Worm (Caenorhabditis elegans) whole organism, L4 larva: ENCODE measurements around the gene T19D12.6.
A peak's percentile ranks its signal among the peaks of the same experiment; 100 is the strongest.

Experiments
- D1046.2 ChIP-seq: fragments of 200-800 bp; sonication (Bioruptor generic); IDR thresholded peaks from 2 replicates; pipeline ENCODE4 v1.3.6; 2022; ENCODE audit warnings: missing genetic modification characterization, missing compliant biosample characterization
- F10B5.3 ChIP-seq: sonication (generic microtip); optimal IDR thresholded peaks from 2 replicates; lab custom pipeline; 2016; ENCODE audit warnings: mild to moderate bottlenecking, missing genetic modification characterization, missing compliant biosample characterization
- F49E8.2 ChIP-seq: sonication (generic microtip); optimal IDR thresholded peaks from 2 replicates; lab custom pipeline; 2016; ENCODE audit warnings: missing compliant biosample characterization, mild to moderate bottlenecking, missing genetic modification characterization, borderline replicate concordance
- R02D3.7 ChIP-seq: fragments of 150-350 bp; sonication (generic microtip); optimal IDR thresholded peaks from 3 replicates; lab custom pipeline; 2014; ENCODE audit warnings: missing biosample characterization, missing genetic modification characterization
- Y48G9A.11 ChIP-seq: fragments of 200-800 bp; sonication (Bioruptor generic); IDR thresholded peaks from 2 replicates; pipeline ENCODE4 v1.3.6; 2022; ENCODE audit warnings: missing genetic modification reagents, missing genetic modification characterization, missing compliant biosample characterization
- Y5F2A.4 ChIP-seq: fragments of 200-800 bp; sonication (Bioruptor generic); optimal IDR thresholded peaks from 2 replicates; lab custom pipeline; 2018; ENCODE audit warnings: mild to moderate bottlenecking, missing genetic modification characterization, missing compliant biosample characterization
- ZK546.5 ChIP-seq, 2 experiments: sonication (generic microtip); optimal IDR thresholded peaks; 2 replicates each; lab custom pipeline; 2017; ENCODE audit warnings: missing biosample characterization in 2 of 2, missing genetic modification characterization in 2 of 2
- arid-1 ChIP-seq: fragments of 200-800 bp; sonication (Bioruptor generic); conservative IDR thresholded peaks from 2 replicates; pipeline ENCODE4 v1.3.6; 2022; ENCODE audit warnings: missing genetic modification reagents, missing genetic modification characterization, missing compliant biosample characterization
- attf-4 ChIP-seq: sonication (generic microtip); optimal IDR thresholded peaks from 3 replicates; lab custom pipeline; 2017; ENCODE audit warnings: missing biosample characterization, missing genetic modification characterization
- ces-1 ChIP-seq: fragments of 150-350 bp; sonication (generic microtip); optimal IDR thresholded peaks from 4 replicates; lab custom pipeline; 2014; ENCODE audit warnings: missing biosample characterization, missing genetic modification reagents, missing genetic modification characterization
- ctbp-1 ChIP-seq: fragments of 200-800 bp; sonication (Bioruptor generic); IDR thresholded peaks from 2 replicates; pipeline ENCODE4 v1.3.6; 2022; ENCODE audit warnings: missing genetic modification reagents, missing genetic modification characterization, missing compliant biosample characterization
- daf-19 ChIP-seq: fragments of 200-800 bp; sonication (Bioruptor generic); conservative IDR thresholded peaks from 2 replicates; pipeline ENCODE4 v1.3.6; 2022; ENCODE audit warnings: missing genetic modification characterization, missing compliant biosample characterization
- dmd-6 ChIP-seq: fragments of 200-800 bp; sonication (Bioruptor generic); IDR thresholded peaks from 2 replicates; pipeline ENCODE4 v1.3.6; 2022; ENCODE audit warnings: missing genetic modification reagents, missing genetic modification characterization, missing compliant biosample characterization
- dmd-9 ChIP-seq: fragments of 200-800 bp; sonication (Bioruptor generic); IDR thresholded peaks from 2 replicates; pipeline ENCODE4 v1.3.6; 2022; ENCODE audit warnings: missing genetic modification reagents, missing genetic modification characterization, missing compliant biosample characterization
- dpl-1 ChIP-seq: fragments of 150-350 bp; optimal IDR thresholded peaks from 2 replicates; lab custom pipeline; 2014; ENCODE audit warnings: missing biosample characterization, missing genetic modification reagents, missing genetic modification characterization
- duxl-1 ChIP-seq: sonication (generic microtip); optimal IDR thresholded peaks from 2 replicates; lab custom pipeline; 2016; ENCODE audit warnings: mild to moderate bottlenecking, missing genetic modification characterization, moderate library complexity, missing compliant biosample characterization; ENCODE audit not compliant: poor library complexity
- dve-1 ChIP-seq: sonication (generic microtip); optimal IDR thresholded peaks from 2 replicates; lab custom pipeline; 2017; ENCODE audit warnings: antibody characterized with exemption, mild to moderate bottlenecking, missing genetic modification characterization, missing compliant biosample characterization; ENCODE audit not compliant: insufficient read depth
- egl-27 ChIP-seq: sonication (generic microtip); optimal IDR thresholded peaks from 3 replicates; lab custom pipeline; 2017; ENCODE audit warnings: missing biosample characterization, missing genetic modification reagents, missing genetic modification characterization
- fos-1 ChIP-seq: fragments of 150-350 bp; optimal IDR thresholded peaks from 2 replicates; lab custom pipeline; 2014; ENCODE audit warnings: missing biosample characterization, missing genetic modification characterization
- gei-8 ChIP-seq: fragments of 200-800 bp; sonication (Bioruptor generic); optimal IDR thresholded peaks from 2 replicates; lab custom pipeline; 2018; ENCODE audit warnings: mild to moderate bottlenecking, missing genetic modification characterization, missing compliant biosample characterization
- hlh-11 ChIP-seq: fragments of 200-800 bp; sonication (Bioruptor generic); optimal IDR thresholded peaks from 2 replicates; lab custom pipeline; 2018; ENCODE audit warnings: mild to moderate bottlenecking, missing genetic modification characterization, missing compliant biosample characterization
- lim-7 ChIP-seq: fragments of 200-800 bp; sonication (Bioruptor generic); IDR thresholded peaks from 2 replicates; pipeline ENCODE4 v1.3.6; 2022; ENCODE audit warnings: missing genetic modification characterization, missing compliant biosample characterization
- lin-1 ChIP-seq: fragments of 200-800 bp; sonication (Bioruptor generic); IDR thresholded peaks from 2 replicates; pipeline ENCODE4 v1.3.6; 2022; ENCODE audit warnings: missing genetic modification reagents, missing genetic modification characterization, missing compliant biosample characterization
- lsy-2 ChIP-seq, 2 experiments: fragments of 150-350 bp in 1 of 2; sonication (generic microtip) in 1 of 2; optimal IDR thresholded peaks; 2 replicates each; lab custom pipeline; 2014 to 2017; ENCODE audit warnings: missing biosample characterization in 2 of 2, missing genetic modification characterization in 2 of 2
- madf-5 ChIP-seq, 2 experiments: fragments of 200-800 bp; sonication (Bioruptor generic); IDR thresholded peaks; 2 replicates each; pipeline ENCODE4 v1.3.6; 2022; ENCODE audit warnings: missing compliant biosample characterization in 2 of 2, missing genetic modification characterization in 2 of 2
- madf-9 ChIP-seq: fragments of 200-800 bp; sonication (Bioruptor generic); conservative IDR thresholded peaks from 2 replicates; pipeline ENCODE4 v1.3.6; 2022; ENCODE audit warnings: missing genetic modification reagents, missing genetic modification characterization, missing compliant biosample characterization
- mep-1 ChIP-seq: fragments of 150-350 bp; sonication (generic microtip); optimal IDR thresholded peaks from 3 replicates; lab custom pipeline; 2014; ENCODE audit warnings: missing biosample characterization, missing genetic modification characterization
- mes-2 ChIP-seq: sonication (generic microtip); optimal IDR thresholded peaks from 2 replicates; lab custom pipeline; 2016; ENCODE audit warnings: missing genotype, mild to moderate bottlenecking, missing genetic modification characterization, missing compliant biosample characterization; ENCODE audit not compliant: poor library complexity, severe bottlenecking
- nhr-237 ChIP-seq: sonication (generic microtip); optimal IDR thresholded peaks from 2 replicates; lab custom pipeline; 2017; ENCODE audit warnings: missing biosample characterization, missing genetic modification characterization
- nhr-28 ChIP-seq: fragments of 150-350 bp; optimal IDR thresholded peaks from 2 replicates; lab custom pipeline; 2014; ENCODE audit warnings: missing biosample characterization, missing genetic modification characterization
- nhr-48 ChIP-seq: sonication (generic microtip); optimal IDR thresholded peaks from 2 replicates; lab custom pipeline; 2016; ENCODE audit warnings: mild to moderate bottlenecking, missing genetic modification characterization, missing compliant biosample characterization
- php-3 ChIP-seq: fragments of 200-800 bp; sonication (Bioruptor generic); IDR thresholded peaks from 2 replicates; pipeline ENCODE4 v1.3.6; 2022; ENCODE audit warnings: missing genetic modification reagents, missing genetic modification characterization, missing compliant biosample characterization
- pqm-1 ChIP-seq: sonication (generic microtip); optimal IDR thresholded peaks from 2 replicates; lab custom pipeline; 2017; ENCODE audit warnings: missing biosample characterization, missing genetic modification characterization
- rbr-2 ChIP-seq: sonication (generic microtip); optimal IDR thresholded peaks from 2 replicates; lab custom pipeline; 2016; ENCODE audit warnings: missing genotype, missing genetic modification characterization, missing compliant biosample characterization
- saeg-2 ChIP-seq: fragments of 200-800 bp; sonication (Bioruptor generic); IDR thresholded peaks from 2 replicates; pipeline ENCODE4 v1.3.6; 2022; ENCODE audit warnings: missing genetic modification reagents, missing genetic modification characterization, missing compliant biosample characterization
- snpc-1.2 ChIP-seq: fragments of 200-800 bp; sonication (Bioruptor generic); IDR thresholded peaks from 2 replicates; pipeline ENCODE4 v1.3.6; 2022; ENCODE audit warnings: missing genetic modification reagents, missing genetic modification characterization, missing compliant biosample characterization
- unc-39 ChIP-seq: sonication (generic microtip); optimal IDR thresholded peaks from 2 replicates; lab custom pipeline; 2017; ENCODE audit warnings: missing biosample characterization, missing genetic modification characterization
- unc-62 ChIP-seq, 3 experiments: fragments of 150-350 bp in 1 of 3; sonication (generic microtip); optimal IDR thresholded peaks in 2 of 3; peaks in 1 of 3; 1 replicate in 1 of 3; 2 replicates in 2 of 3; lab custom pipeline; 2014 to 2017; ENCODE audit warnings: missing biosample characterization in 3 of 3, missing genetic modification characterization in 3 of 3, missing genetic modification reagents in 3 of 3, missing genotype in 1 of 3
- vab-7 ChIP-seq: fragments of 200-800 bp; sonication (Bioruptor generic); IDR thresholded peaks from 2 replicates; pipeline ENCODE4 v1.3.6; 2022; ENCODE audit warnings: missing genetic modification reagents, missing genetic modification characterization, missing compliant biosample characterization
- zip-2 ChIP-seq: fragments of 150-350 bp; optimal IDR thresholded peaks from 2 replicates; lab custom pipeline; 2014; ENCODE audit warnings: missing biosample characterization, missing genetic modification characterization
- ztf-11 ChIP-seq: fragments of 150-350 bp; optimal IDR thresholded peaks from 2 replicates; lab custom pipeline; 2014; ENCODE audit warnings: missing biosample characterization, missing genetic modification characterization

The T19D12.6 gene

DNA sequence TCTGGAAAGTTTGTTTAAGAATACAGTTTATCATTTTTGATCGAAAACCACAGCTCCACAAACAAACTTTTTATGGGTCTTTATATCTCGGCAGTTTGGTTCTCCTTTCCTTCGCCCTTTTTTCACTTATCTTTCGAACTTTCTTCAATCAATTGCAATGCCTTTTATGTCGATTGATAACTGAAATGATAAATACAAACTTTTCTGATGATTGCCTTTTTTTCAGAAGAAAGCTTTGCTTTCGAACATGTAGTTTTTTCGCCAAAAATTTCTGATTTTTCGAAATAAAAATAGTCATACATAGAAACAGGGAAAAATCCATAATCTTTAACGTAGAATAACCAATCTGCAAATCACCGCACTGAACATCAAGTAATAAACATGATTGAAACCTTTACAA is 18.3 kb upstream of the T19D12.6 start, which contains the start of gene T19D12.2 (continued):
- no peak for TF ChIP-seq attf-4 (tag; lab: Kevin White, UChicago)
- peak; percentile 19 for TF ChIP-seq nhr-28 (tag; lab: Kevin White, UChicago)
- TF ChIP-seq dve-1 (tag; lab: Kevin White, UChicago): peak; percentile 33
- peak; percentile 93 for TF ChIP-seq pqm-1 (tag; lab: Kevin White, UChicago)
- TF ChIP-seq zip-2: no peak
- no peak for TF ChIP-seq unc-39 (tag; lab: Kevin White, UChicago)
- TF ChIP-seq R02D3.7 (tag; lab: Kevin White, UChicago): no peak
- TF ChIP-seq fos-1: no peak
- no peak for TF ChIP-seq nhr-48
- no peak for TF ChIP-seq nhr-237
- no peak for TF ChIP-seq D1046.2

DNA sequence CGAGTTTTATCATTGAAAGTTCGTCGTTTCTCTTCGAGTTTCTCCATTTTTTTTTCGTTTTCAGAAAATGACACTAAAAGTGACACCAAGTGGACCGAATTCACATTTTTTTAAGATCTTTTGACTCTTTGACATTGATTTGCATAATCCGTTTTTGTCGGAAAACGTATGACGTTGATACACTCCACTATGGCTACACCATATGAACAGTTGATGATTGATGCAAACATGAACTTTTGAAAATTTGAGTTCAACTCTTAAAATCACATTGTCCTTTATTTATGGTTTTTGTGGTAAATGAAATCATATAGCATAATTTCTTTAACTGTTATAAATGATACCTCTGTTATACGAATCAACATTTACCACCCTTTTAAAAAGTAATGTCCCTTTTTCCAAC is 15.8 kb upstream of the T19D12.6 start, which contains the start of gene T19D12.10:
Gene T19D12.10 (minus strand): TSS at position 101 of the 400 bp plus-strand sequence.
- TF ChIP-seq fos-1 (no peak), unc-62 (GFP tag; optimal IDR thresholded peaks at IDR 0.05 in 1 of 2; lab: Kevin White, UChicago) (peak in 1 of 2 experiments; percentile 42), unc-62 (tag; optimal IDR thresholded peaks at IDR 0.05; lab: Kevin White, UChicago) (no peak), Y48G9A.11 (no peak)

DNA sequence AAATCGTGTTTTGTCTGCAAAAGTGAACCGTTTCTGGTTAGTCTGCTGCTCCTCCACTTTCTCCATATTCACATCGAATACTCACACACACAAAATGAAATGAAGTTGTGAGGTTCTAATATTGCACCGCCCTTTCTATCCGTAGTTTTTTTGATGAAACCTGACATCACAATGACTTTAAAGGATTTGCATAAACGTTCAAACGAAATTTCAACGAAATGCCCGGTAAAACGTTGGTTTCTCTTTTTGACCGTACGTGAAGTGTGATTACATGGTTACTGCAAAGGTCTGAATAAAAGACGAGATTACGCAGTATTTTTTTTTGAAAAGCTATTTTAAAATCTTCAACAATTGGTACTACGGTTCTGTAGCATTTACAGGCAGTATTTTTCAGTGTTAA is 11.4 kb upstream of the T19D12.6 start, which contains the start of gene T19D12.9:
Gene T19D12.9 (minus strand): TSS at position 101 of the 400 bp plus-strand sequence.
- TF ChIP-seq madf-5 (GFP tag; IDR thresholded peaks at IDR 0.05; lab: Robert Waterston, UW) (no peak), Y5F2A.4 (GFP tag; lab: Kevin White, UChicago) (no peak)

DNA sequence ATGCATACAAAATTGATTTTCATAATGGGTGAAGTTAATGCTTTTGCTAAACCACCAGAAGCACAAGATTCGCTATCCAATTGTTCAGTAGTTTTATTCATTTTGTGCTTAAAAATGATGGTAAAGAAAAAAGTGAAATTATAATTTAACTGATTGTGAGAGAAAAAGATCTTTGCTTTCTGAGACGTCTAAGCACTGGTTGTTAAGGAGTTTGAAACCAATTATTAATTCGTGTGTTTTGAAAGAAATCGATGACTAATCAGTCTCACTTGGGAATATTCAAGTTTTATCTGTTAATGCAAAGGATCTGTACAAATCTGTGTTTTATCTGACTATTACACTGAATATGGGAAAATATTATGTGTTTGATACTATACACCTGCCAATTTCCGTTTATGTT is 8.8 kb upstream of the T19D12.6 start, which contains the start of gene sra-26:
Gene sra-26 (minus strand): TSS at position 101 of the 400 bp plus-strand sequence.
- TF ChIP-seq F10B5.3 (tag; lab: Kevin White, UChicago) (no peak), vab-7 (no peak), arid-1 (GFP tag; lab: Robert Waterston, UW) (no peak), hlh-11 (no peak), dmd-9 (GFP tag; lab: Robert Waterston, UW) (no peak), snpc-1.2 (GFP tag; lab: Robert Waterston, UW) (no peak), gei-8 (GFP tag; lab: Kevin White, UChicago) (no peak), ztf-11 (tag; lab: Kevin White, UChicago) (no peak), lsy-2 (tag; optimal IDR thresholded peaks at IDR 0.05; lab: Kevin White, UChicago) (no peak), daf-19 (GFP tag; lab: Robert Waterston, UW) (no peak), ctbp-1 (GFP tag; lab: Robert Waterston, UW) (no peak), lin-1 (GFP tag; lab: Robert Waterston, UW) (no peak), rbr-2 (no peak), dmd-6 (no peak), nhr-28 (tag; lab: Kevin White, UChicago) (no peak), saeg-2 (GFP tag; lab: Robert Waterston, UW) (no peak), dve-1 (tag; lab: Kevin White, UChicago) (no peak), F49E8.2 (tag; lab: Kevin White, UChicago) (no peak), Y48G9A.11 (no peak), php-3 (GFP tag; lab: Robert Waterston, UW) (no peak)

DNA sequence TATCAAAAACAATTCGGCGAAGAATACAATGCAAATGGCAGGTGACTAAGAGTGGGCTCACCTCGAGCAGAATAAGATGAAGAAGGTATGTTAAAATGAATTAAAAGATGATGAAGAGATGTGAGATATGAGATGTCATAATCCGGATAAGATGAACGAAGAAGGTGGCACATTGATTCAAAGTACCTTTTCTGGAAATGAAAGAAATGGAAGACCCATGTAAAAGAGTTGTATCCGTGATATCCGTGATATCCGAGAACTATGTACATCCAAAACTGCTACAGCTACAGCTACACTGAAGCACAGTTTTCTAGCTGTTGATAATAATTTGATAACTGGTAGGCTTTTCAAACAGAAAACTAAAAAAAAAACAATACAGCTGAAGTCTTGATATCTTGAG is 6.1 kb upstream of the T19D12.6 start, which contains the start of gene oig-8:
Gene oig-8 (minus strand): TSS at position 101 of the 400 bp plus-strand sequence.
- no peak for TF ChIP-seq duxl-1 (tag; lab: Kevin White, UChicago)
- no peak for TF ChIP-seq ces-1
- TF ChIP-seq madf-9 (GFP tag; lab: Robert Waterston, UW): no peak
- TF ChIP-seq egl-27 (tag; lab: Kevin White, UChicago): no peak
- no peak for TF ChIP-seq mep-1 (tag; lab: Kevin White, UChicago)
- no peak for TF ChIP-seq lim-7 (GFP tag; lab: Robert Waterston, UW)
- no peak for TF ChIP-seq dpl-1
- TF ChIP-seq ZK546.5 (tag; optimal IDR thresholded peaks at IDR 0.05; lab: Kevin White, UChicago): no peak
- no peak for TF ChIP-seq madf-5 (GFP tag; IDR thresholded peaks at IDR 0.05; lab: Robert Waterston, UW)
- TF ChIP-seq mes-2: no peak
- TF ChIP-seq, all 104 proteins: peak for 0
